Worm (Caenorhabditis elegans) whole organism, L2 larva: Measurements from ENCODE around the gene M01H9.10.
A peak's percentile ranks its signal among the peaks of the same experiment; 100 is the strongest.

Source experiments
- C34F6.9 ChIP-seq: fragments of 150-350 bp; optimal IDR thresholded peaks from 2 replicates; lab custom pipeline; 2014; ENCODE audit warnings: missing biosample characterization, missing genetic modification characterization
- F13H6.1 ChIP-seq: sonication (generic microtip); optimal IDR thresholded peaks from 2 replicates; lab custom pipeline; 2016; ENCODE audit warnings: missing genetic modification characterization, missing compliant biosample characterization
- R02D3.7 ChIP-seq: fragments of 150-350 bp; optimal IDR thresholded peaks from 2 replicates; lab custom pipeline; 2014; ENCODE audit warnings: missing biosample characterization, missing genetic modification characterization
- Y55F3AM.14 ChIP-seq: fragments of 200-800 bp; sonication (Bioruptor generic); optimal IDR thresholded peaks from 2 replicates; lab custom pipeline; 2018; ENCODE audit warnings: mild to moderate bottlenecking, missing genetic modification characterization, missing compliant biosample characterization
- ZK546.5 ChIP-seq: sonication (generic microtip); optimal IDR thresholded peaks from 2 replicates; lab custom pipeline; 2017; ENCODE audit warnings: missing biosample characterization, missing genetic modification characterization
- alr-1 ChIP-seq: fragments of 150-350 bp; optimal IDR thresholded peaks from 2 replicates; lab custom pipeline; 2014; ENCODE audit warnings: missing biosample characterization, missing genetic modification characterization
- aly-2 ChIP-seq: fragments of 150-350 bp; optimal IDR thresholded peaks from 2 replicates; lab custom pipeline; 2014; ENCODE audit warnings: missing biosample characterization, missing genetic modification characterization
- ama-1 ChIP-seq: fragments of 150-350 bp; optimal IDR thresholded peaks from 2 replicates; lab custom pipeline; 2018; ENCODE audit warnings: inconsistent platforms
- blmp-1 ChIP-seq: sonication (generic microtip); optimal IDR thresholded peaks from 2 replicates; lab custom pipeline; 2017; ENCODE audit warnings: missing genetic modification characterization, mild to moderate bottlenecking, missing compliant biosample characterization, antibody characterized with exemption, moderate library complexity; ENCODE audit not compliant: insufficient read depth
- ceh-16 ChIP-seq: fragments of 150-350 bp; optimal IDR thresholded peaks from 2 replicates; lab custom pipeline; 2014; ENCODE audit warnings: missing biosample characterization, missing genetic modification characterization
- ceh-82 ChIP-seq: fragments of 150-350 bp; optimal IDR thresholded peaks from 2 replicates; lab custom pipeline; 2014; ENCODE audit warnings: missing biosample characterization, missing genetic modification characterization
- crh-2 ChIP-seq: sonication (generic microtip); optimal IDR thresholded peaks from 2 replicates; lab custom pipeline; 2017; ENCODE audit warnings: missing biosample characterization, missing genetic modification characterization
- dmd-4 ChIP-seq: sonication (generic microtip); optimal IDR thresholded peaks from 2 replicates; lab custom pipeline; 2017; ENCODE audit warnings: missing biosample characterization, missing genetic modification characterization
- egl-27 ChIP-seq: sonication (generic microtip); optimal IDR thresholded peaks from 3 replicates; lab custom pipeline; 2017; ENCODE audit warnings: missing biosample characterization, missing genetic modification reagents, missing genetic modification characterization
- elt-1 ChIP-seq: fragments of 150-350 bp; optimal IDR thresholded peaks from 2 replicates; lab custom pipeline; 2014; ENCODE audit warnings: missing biosample characterization, missing genetic modification characterization
- elt-3 ChIP-seq: sonication (generic microtip); optimal IDR thresholded peaks from 2 replicates; lab custom pipeline; 2017; ENCODE audit warnings: missing biosample characterization, missing genetic modification characterization
- fos-1 ChIP-seq: fragments of 150-350 bp; optimal IDR thresholded peaks from 2 replicates; lab custom pipeline; 2014; ENCODE audit warnings: missing biosample characterization, missing genetic modification characterization
- gmeb-1 ChIP-seq: fragments of 150-350 bp; optimal IDR thresholded peaks from 2 replicates; lab custom pipeline; 2014; ENCODE audit warnings: missing biosample characterization, missing genetic modification characterization
- lin-11 ChIP-seq: fragments of 150-350 bp; sonication (generic microtip); optimal IDR thresholded peaks from 2 replicates; lab custom pipeline; 2014; ENCODE audit warnings: missing biosample characterization, missing genetic modification characterization, inconsistent platforms, mixed read lengths
- lin-13 ChIP-seq: fragments of 150-350 bp; optimal IDR thresholded peaks from 2 replicates; lab custom pipeline; 2014; ENCODE audit warnings: missing biosample characterization, missing genetic modification reagents, missing genetic modification characterization
- lin-39 ChIP-seq: fragments of 150-350 bp; optimal IDR thresholded peaks from 2 replicates; lab custom pipeline; 2014; ENCODE audit warnings: missing biosample characterization, missing genetic modification reagents, missing genetic modification characterization
- lsy-2 ChIP-seq, 2 experiments: fragments of 150-350 bp in 1 of 2; sonication (generic microtip) in 1 of 2; optimal IDR thresholded peaks; 2 replicates each; lab custom pipeline; 2014 to 2017; ENCODE audit warnings: missing biosample characterization in 2 of 2, missing genetic modification characterization in 2 of 2
- mab-5 ChIP-seq: fragments of 150-350 bp; optimal IDR thresholded peaks from 2 replicates; lab custom pipeline; 2014; ENCODE audit warnings: missing biosample characterization, missing genetic modification characterization
- mbf-1 ChIP-seq: sonication (generic microtip); optimal IDR thresholded peaks from 2 replicates; lab custom pipeline; 2017; ENCODE audit warnings: missing biosample characterization, missing genetic modification characterization
- mdl-1 ChIP-seq, 2 experiments: fragments of 150-350 bp in 1 of 2; sonication (generic microtip) in 1 of 2; optimal IDR thresholded peaks; 2 replicates each; lab custom pipeline; 2017; ENCODE audit warnings: missing biosample characterization in 2 of 2, missing genetic modification characterization in 2 of 2
- nhr-10 ChIP-seq: sonication (generic microtip); optimal IDR thresholded peaks from 2 replicates; lab custom pipeline; 2017; ENCODE audit warnings: missing biosample characterization, missing genetic modification characterization
- nhr-12 ChIP-seq: fragments of 150-350 bp; optimal IDR thresholded peaks from 2 replicates; lab custom pipeline; 2014; ENCODE audit warnings: missing biosample characterization, missing genetic modification characterization
- nhr-129 ChIP-seq: fragments of 150-350 bp; optimal IDR thresholded peaks from 2 replicates; lab custom pipeline; 2014; ENCODE audit warnings: missing biosample characterization, missing genetic modification characterization
- nhr-21 ChIP-seq: fragments of 150-350 bp; optimal IDR thresholded peaks from 2 replicates; lab custom pipeline; 2014; ENCODE audit warnings: missing biosample characterization, missing genetic modification characterization
- nhr-23 ChIP-seq: fragments of 150-350 bp; optimal IDR thresholded peaks from 2 replicates; lab custom pipeline; 2014; ENCODE audit warnings: missing biosample characterization, missing genetic modification reagents, missing genetic modification characterization
- nhr-237 ChIP-seq: fragments of 150-350 bp; optimal IDR thresholded peaks from 2 replicates; lab custom pipeline; 2014; ENCODE audit warnings: missing biosample characterization, missing genetic modification characterization
- nhr-25 ChIP-seq: fragments of 150-350 bp; sonication (generic microtip); optimal IDR thresholded peaks from 3 replicates; lab custom pipeline; 2014; ENCODE audit warnings: missing biosample characterization, missing genetic modification characterization
- nhr-6 ChIP-seq: fragments of 150-350 bp; optimal IDR thresholded peaks from 2 replicates; lab custom pipeline; 2014; ENCODE audit warnings: missing biosample characterization, missing genetic modification characterization
- nhr-77 ChIP-seq: fragments of 150-350 bp; optimal IDR thresholded peaks from 2 replicates; lab custom pipeline; 2014; ENCODE audit warnings: missing biosample characterization, missing genetic modification characterization
- peb-1 ChIP-seq: fragments of 150-350 bp; optimal IDR thresholded peaks from 2 replicates; lab custom pipeline; 2014; ENCODE audit warnings: missing biosample characterization, missing genetic modification characterization
- skn-1 ChIP-seq: sonication (generic microtip); optimal IDR thresholded peaks from 2 replicates; lab custom pipeline; 2017; ENCODE audit warnings: missing biosample characterization, missing genetic modification characterization
- sma-3 ChIP-seq: sonication (generic microtip); optimal IDR thresholded peaks from 2 replicates; lab custom pipeline; 2016; ENCODE audit warnings: missing genetic modification reagents, missing genetic modification characterization, missing compliant biosample characterization
- sma-9 ChIP-seq, 2 experiments: fragments of 150-350 bp in 1 of 2; sonication (generic microtip) in 1 of 2; optimal IDR thresholded peaks; 2 replicates each; lab custom pipeline; 2014 to 2016; ENCODE audit warnings: missing genetic modification characterization in 2 of 2, mild to moderate bottlenecking in 1 of 2, missing biosample characterization in 1 of 2, missing compliant biosample characterization in 1 of 2, missing genetic modification reagents in 1 of 2, moderate library complexity in 1 of 2
- snpc-4 ChIP-seq: fragments of 150-350 bp; optimal IDR thresholded peaks from 2 replicates; lab custom pipeline; 2014; ENCODE audit warnings: missing biosample characterization, missing genetic modification characterization
- unc-39 ChIP-seq: fragments of 150-350 bp; optimal IDR thresholded peaks from 2 replicates; lab custom pipeline; 2014; ENCODE audit warnings: missing biosample characterization, missing genetic modification characterization
- unc-55 ChIP-seq: fragments of 150-350 bp; sonication (generic microtip); optimal IDR thresholded peaks from 3 replicates; lab custom pipeline; 2014; ENCODE audit warnings: missing biosample characterization, missing genetic modification reagents, missing genetic modification characterization
- unc-62 ChIP-seq: fragments of 150-350 bp; optimal IDR thresholded peaks from 2 replicates; lab custom pipeline; 2014; ENCODE audit warnings: missing biosample characterization, missing genetic modification reagents, missing genetic modification characterization
- zag-1 ChIP-seq: fragments of 150-350 bp; optimal IDR thresholded peaks from 2 replicates; lab custom pipeline; 2014; ENCODE audit warnings: missing biosample characterization, missing genetic modification characterization
- ztf-1 ChIP-seq: fragments of 200-800 bp; sonication (Bioruptor generic); conservative IDR thresholded peaks from 2 replicates; pipeline ENCODE4 v1.3.6; 2022; ENCODE audit warnings: missing genetic modification characterization, missing compliant biosample characterization
- ztf-11 ChIP-seq: sonication (generic microtip); optimal IDR thresholded peaks from 2 replicates; lab custom pipeline; 2017; ENCODE audit warnings: missing biosample characterization, missing genetic modification characterization
- ztf-4 ChIP-seq: fragments of 150-350 bp; optimal IDR thresholded peaks from 2 replicates; lab custom pipeline; 2014; ENCODE audit warnings: missing biosample characterization, missing genetic modification characterization

The M01H9.10 gene

DNA sequence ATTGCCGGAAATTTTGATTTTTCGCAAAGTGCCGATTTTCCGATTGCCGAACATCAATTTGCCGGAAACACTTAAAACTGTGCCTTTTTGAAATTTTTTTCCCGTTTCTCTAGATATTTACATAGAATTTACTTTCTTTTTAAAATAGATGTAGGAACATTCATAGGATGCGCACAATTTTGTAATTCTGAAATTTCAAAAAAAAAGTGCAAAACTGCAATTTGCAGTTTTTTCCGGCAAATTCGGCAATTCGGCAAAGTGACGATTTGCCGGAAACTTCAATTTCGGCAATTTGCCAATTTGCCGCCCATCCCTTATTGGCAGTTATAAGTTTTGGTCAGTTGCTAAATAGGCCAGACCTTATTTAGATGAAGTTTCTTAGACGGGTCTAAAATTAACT is 23.3 kb downstream of the M01H9.10 start:
- TF ChIP-seq ztf-4 (tag; lab: Kevin White, UChicago) (no peak), aly-2 (tag; lab: Kevin White, UChicago) (no peak), peb-1 (no peak), egl-27 (tag; lab: Kevin White, UChicago) (no peak), elt-1 (tag; lab: Kevin White, UChicago) (no peak), elt-3 (tag; lab: Kevin White, UChicago) (no peak), nhr-23 (tag; lab: Kevin White, UChicago) (no peak), skn-1 (tag; lab: Kevin White, UChicago) (no peak), Y55F3AM.14 (GFP tag; lab: Kevin White, UChicago) (no peak)

DNA sequence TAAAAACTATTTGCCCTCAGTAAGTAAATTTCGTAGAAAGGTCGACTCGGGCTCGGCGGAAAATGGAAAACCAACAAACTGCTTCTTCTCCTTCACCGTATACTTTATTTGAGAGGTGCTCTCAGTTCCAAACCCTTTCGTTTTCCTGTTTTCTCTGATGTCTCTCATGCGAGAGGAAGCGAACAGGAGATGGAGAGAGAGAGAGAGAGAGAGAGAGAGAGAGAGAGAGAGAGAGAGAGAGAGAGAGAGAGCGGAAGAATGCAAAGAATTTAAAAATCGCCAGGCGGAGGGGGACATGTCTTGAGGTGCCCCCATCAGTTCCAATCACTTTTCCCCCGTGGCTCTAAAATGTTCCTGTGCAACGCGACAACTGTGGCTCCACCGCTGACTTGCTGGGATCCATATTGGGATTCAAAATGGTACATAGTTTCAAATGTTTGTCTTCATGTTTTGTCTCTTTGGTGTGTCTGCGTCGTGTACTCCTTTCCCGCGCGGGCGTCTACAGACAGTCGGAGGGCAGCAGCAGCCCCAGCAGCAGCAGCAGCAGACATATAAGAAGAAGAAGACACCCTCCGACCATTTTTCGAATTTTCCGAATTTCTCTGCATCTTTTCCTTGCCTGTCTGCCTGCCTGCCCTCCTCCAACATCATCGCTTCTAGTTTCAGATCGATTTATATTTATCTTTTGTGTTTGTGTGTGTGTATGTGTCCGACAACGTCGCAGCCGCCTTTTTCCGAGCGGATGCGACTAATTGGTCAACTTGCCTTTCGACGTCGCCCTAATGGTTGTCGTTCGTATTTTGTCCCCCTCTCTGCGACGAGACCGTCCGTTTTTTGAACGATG is 25.4 kb downstream of the M01H9.10 start, which contains the start of gene R08C7.11:
Gene R08C7.11, minus strand, starts transcription at position 608 of the 844 bp plus-strand sequence.
- TF ChIP-seq lsy-2 (tag; optimal IDR thresholded peaks at IDR 0.05; lab: Kevin White, UChicago): peak in 1 of 2 experiments; percentile 26
- no peak for TF ChIP-seq unc-55 (GFP tag; lab: Kevin White, UChicago)
- no peak for TF ChIP-seq alr-1 (tag; lab: Kevin White, UChicago)
- no peak for TF ChIP-seq gmeb-1
- no peak for TF ChIP-seq zag-1 (tag; lab: Kevin White, UChicago)
- no peak for TF ChIP-seq ama-1 (lab: Kevin White, UChicago)
- peak; percentile 29 for TF ChIP-seq sma-3 (GFP tag; lab: Kevin White, UChicago)
- no peak for TF ChIP-seq nhr-237 (tag; lab: Kevin White, UChicago)
- no peak for TF ChIP-seq skn-1 (tag; lab: Kevin White, UChicago)
- TF ChIP-seq dmd-4 (tag; lab: Kevin White, UChicago): no peak
- no peak for TF ChIP-seq nhr-10 (tag; lab: Kevin White, UChicago)
- TF ChIP-seq peb-1: peak; percentile 29
- TF ChIP-seq R02D3.7: no peak
- TF ChIP-seq ceh-16 (tag; lab: Kevin White, UChicago): peak; percentile 34
- TF ChIP-seq unc-62 (GFP tag; lab: Kevin White, UChicago): no peak
- TF ChIP-seq elt-1 (tag; lab: Kevin White, UChicago): no peak
- TF ChIP-seq elt-3 (tag; lab: Kevin White, UChicago): no peak
- TF ChIP-seq lin-11 (tag; lab: Kevin White, UChicago): no peak
- no peak for TF ChIP-seq fos-1 (tag; lab: Kevin White, UChicago)
- no peak for TF ChIP-seq crh-2
- TF ChIP-seq nhr-21 (tag; lab: Kevin White, UChicago): no peak
- no peak for TF ChIP-seq mab-5 (tag; lab: Kevin White, UChicago)
- no peak for TF ChIP-seq mdl-1 (tag; optimal IDR thresholded peaks at IDR 0.05; lab: Kevin White, UChicago)
- TF ChIP-seq lin-39: no peak
- no peak for TF ChIP-seq ztf-1
- TF ChIP-seq egl-27 (tag; lab: Kevin White, UChicago): no peak
- no peak for TF ChIP-seq ztf-4 (tag; lab: Kevin White, UChicago)
- TF ChIP-seq snpc-4 (tag; lab: Kevin White, UChicago): no peak
- TF ChIP-seq nhr-6 (tag; lab: Kevin White, UChicago): no peak
- no peak for TF ChIP-seq sma-9 (GFP tag; optimal IDR thresholded peaks at IDR 0.05; lab: Kevin White, UChicago)
- no peak for TF ChIP-seq sma-9 (tag; optimal IDR thresholded peaks at IDR 0.05; lab: Kevin White, UChicago)
- TF ChIP-seq nhr-77 (tag; lab: Kevin White, UChicago): no peak
- no peak for TF ChIP-seq ztf-11 (tag; lab: Kevin White, UChicago)
- TF ChIP-seq F13H6.1 (tag; lab: Kevin White, UChicago): peak; percentile 62
- TF ChIP-seq nhr-25 (tag; lab: Kevin White, UChicago): peak; percentile 29
- no peak for TF ChIP-seq mbf-1 (tag; lab: Kevin White, UChicago)
- TF ChIP-seq blmp-1 (tag; lab: Kevin White, UChicago): peak; percentile 38
- TF ChIP-seq Y55F3AM.14 (GFP tag; lab: Kevin White, UChicago): no peak
- TF ChIP-seq unc-39: no peak
- TF ChIP-seq nhr-12 (tag; lab: Kevin White, UChicago): no peak
- TF ChIP-seq nhr-129 (tag; lab: Kevin White, UChicago): peak; percentile 53
- no peak for TF ChIP-seq C34F6.9 (tag; lab: Kevin White, UChicago)
- TF ChIP-seq ZK546.5 (tag; lab: Kevin White, UChicago): no peak
- TF ChIP-seq lin-13 (GFP tag; lab: Kevin White, UChicago): peak; percentile 15
- no peak for TF ChIP-seq nhr-23 (tag; lab: Kevin White, UChicago)
- no peak for TF ChIP-seq ceh-82 (tag; lab: Kevin White, UChicago)
